Worm (Caenorhabditis elegans): ENCODE data around the gene btf-1.
A peak's percentile ranks its signal among the peaks of the same experiment; 100 is the strongest.

Gene btf-1

ce11 chrII:13156971-13157370 is 43.0 kb upstream of the btf-1 start, which contains the start of the genes hpr-17 and F32A11.1 (continued):
- TF ChIP-seq lin-54 (GFP tag; optimal IDR thresholded peaks at IDR 0.05) (peak; percentile 97), madf-3 (GFP tag; IDR thresholded peaks at IDR 0.05) (0 out of 2 replicates have a peak, but pooled peaks have one; percentile 48), bed-1 (GFP tag; IDR thresholded peaks at IDR 0.05) (no peak), lin-35 (GFP tag; optimal IDR thresholded peaks at IDR 0.05) (peak; percentile 51 to 97 (median 61)), C17E4.6 (GFP tag; IDR thresholded peaks at IDR 0.05) (no peak), ekl-4 (GFP tag; IDR thresholded peaks at IDR 0.05) (peak; percentile 64; the same call in 1 of the 2 replicates), efl-1 (GFP tag; optimal IDR thresholded peaks at IDR 0.05) (peak; percentile 86), snpc-4 (GFP tag; optimal IDR thresholded peaks at IDR 0.05) (peak; percentile 40), snpc-4 (tag; optimal IDR thresholded peaks at IDR 0.05) (peak; percentile 47 to 78 (median 62)), ceh-27 (GFP tag; optimal IDR thresholded peaks at IDR 0.05) (peak; percentile 18), lsl-1 (GFP tag; optimal IDR thresholded peaks at IDR 0.05) (peak; percentile 64), hmg-20 (GFP tag; IDR thresholded peaks at IDR 0.05) (0 out of 2 replicates have a peak, but pooled peaks have one; percentile 42), let-526 (GFP tag; IDR thresholded peaks at IDR 0.05) (0 out of 2 replicates have a peak, but pooled peaks have one; percentile 33), ZK185.1 (tag; optimal IDR thresholded peaks at IDR 0.05; ENCODE audit: poor library complexity, severe bottlenecking) (peak; percentile 81), repo-1 (tag; optimal IDR thresholded peaks at IDR 0.05) (peak; percentile 73), F39B2.1 (GFP tag; IDR thresholded peaks at IDR 0.05) (no peak), madf-6 (GFP tag; IDR thresholded peaks at IDR 0.05) (peak; percentile 77), xnd-1 (tag; optimal IDR thresholded peaks at IDR 0.05) (peak; percentile 39), ztf-18 (tag; optimal IDR thresholded peaks at IDR 0.05) (peak; percentile 96), dpl-1 (GFP tag; optimal IDR thresholded peaks at IDR 0.05) (peak; percentile 89), hmg-1.2 (GFP tag; IDR thresholded peaks at IDR 0.05) (peak; percentile 57), T26A5.8 (tag; optimal IDR thresholded peaks at IDR 0.05) (no peak), sptf-2 (GFP tag; optimal IDR thresholded peaks at IDR 0.05) (no peak), nfya-2 (GFP tag; IDR thresholded peaks at IDR 0.05) (no peak), K12H6.12 (tag; optimal IDR thresholded peaks at IDR 0.05) (peak; percentile 53), B0019.2 (GFP tag; conservative IDR thresholded peaks at IDR 0.05) (0 out of 2 replicates have a peak, but pooled peaks have one; percentile 34)

ce11 chrII:13159869-13160268 is 40.1 kb upstream of the btf-1 start:
- TF ChIP-seq F37B4.10 (GFP tag; IDR thresholded peaks at IDR 0.05) (0 out of 2 replicates have a peak, but pooled peaks have one; percentile 49), cebp-1 (GFP tag; IDR thresholded peaks at IDR 0.05) (no peak), cebp-1 (tag; optimal IDR thresholded peaks at IDR 0.05) (peak; percentile 38), ztf-25 (GFP tag; IDR thresholded peaks at IDR 0.05) (no peak), ekl-4 (GFP tag; IDR thresholded peaks at IDR 0.05) (no peak), Y79H2A.3 (GFP tag; conservative IDR thresholded peaks at IDR 0.05) (no peak), Y67H2A.10 (GFP tag; conservative IDR thresholded peaks at IDR 0.05) (no peak), ZK185.1 (tag; optimal IDR thresholded peaks at IDR 0.05; ENCODE audit: poor library complexity, severe bottlenecking) (no peak)

- TF ChIP-seq ama-1 (optimal IDR thresholded peaks at IDR 0.05) (no peak), ama-1 (GFP tag; optimal IDR thresholded peaks at IDR 0.05) (no peak), mcd-1 (GFP tag; IDR thresholded peaks at IDR 0.05) (no peak), ztf-28 (GFP tag; IDR thresholded peaks at IDR 0.05) (no peak), unc-130 (GFP tag; optimal IDR thresholded peaks at IDR 0.05) (no peak), ceh-79 (tag; optimal IDR thresholded peaks at IDR 0.05) (no peak), atf-7 (tag; optimal IDR thresholded peaks at IDR 0.05) (no peak), egl-44 (GFP tag; IDR thresholded peaks at IDR 0.05) (no peak), B0035.1 (tag; optimal IDR thresholded peaks at IDR 0.05) (no peak), rec-8 (tag; optimal IDR thresholded peaks at IDR 0.05) (no peak), C17E4.6 (GFP tag; IDR thresholded peaks at IDR 0.05) (no peak), ztf-18 (tag; optimal IDR thresholded peaks at IDR 0.05) (no peak), ztf-26 (tag; optimal IDR thresholded peaks at IDR 0.05) (no peak), ceh-40 (GFP tag; IDR thresholded peaks at IDR 0.05) (no peak), athp-1 (tag; optimal IDR thresholded peaks at IDR 0.05) (no peak), ets-4 (GFP tag; optimal IDR thresholded peaks at IDR 0.05) (no peak), lin-54 (GFP tag; optimal IDR thresholded peaks at IDR 0.05) (no peak), F49E8.2 (tag; optimal IDR thresholded peaks at IDR 0.05; ENCODE audit: insufficient read depth) (no peak), sdz-38 (tag; optimal IDR thresholded peaks at IDR 0.05) (no peak)
Measured at ce11 chrII:13163009-13163408, 37.0 kb upstream of the btf-1 start.
